Fruit fly (Drosophila melanogaster): ENCODE data around the gene CG32813.

CG32813 gene

dm6 chrX:1410312-1410711 lies 29.6 kb downstream of the CG32813 start:
- TF ChIP-seq CG17801 (GFP tag; optimal IDR thresholded peaks at IDR 0.05; ENCODE audit: partially characterized antibody): no peak

dm6 chrX:1411225-1411932 lies 30.7 kb downstream of the CG32813 start:
- no peak for TF ChIP-seq CG17801 (GFP tag; optimal IDR thresholded peaks at IDR 0.05; ENCODE audit: partially characterized antibody)

dm6 chrX:1414269-1414668 lies 33.6 kb downstream of the CG32813 start:
- TF ChIP-seq CG17801 (GFP tag; optimal IDR thresholded peaks at IDR 0.05; ENCODE audit: partially characterized antibody): no peak
